Worm (Caenorhabditis elegans) whole organism, mixed stage, embryonic: ENCODE data around the gene C34C12.12.
A peak's percentile ranks its signal among the peaks of the same experiment; 100 is the strongest.

Source experiments
- M03D4.4 ChIP-seq: sonication (generic microtip); optimal IDR thresholded peaks from 2 replicates; lab custom pipeline; 2017; ENCODE audit warnings: mild to moderate bottlenecking, missing genetic modification characterization, missing compliant biosample characterization
- bed-3 ChIP-seq: fragments of 200-800 bp; sonication (Bioruptor generic); optimal IDR thresholded peaks from 3 replicates; lab custom pipeline; 2018; ENCODE audit warnings: mild to moderate bottlenecking, missing genetic modification characterization, moderate library complexity, missing compliant biosample characterization
- ceh-39 ChIP-seq: fragments of 150-350 bp; optimal IDR thresholded peaks from 2 replicates; lab custom pipeline; 2014; ENCODE audit warnings: missing biosample characterization, missing genetic modification characterization
- ceh-43 ChIP-seq: fragments of 200-800 bp; sonication (Bioruptor generic); optimal IDR thresholded peaks from 2 replicates; lab custom pipeline; 2018; ENCODE audit warnings: mild to moderate bottlenecking, missing genetic modification characterization, moderate library complexity, missing compliant biosample characterization
- ceh-83 ChIP-seq: fragments of 200-800 bp; sonication (Bioruptor generic); optimal IDR thresholded peaks from 2 replicates; lab custom pipeline; 2018; ENCODE audit warnings: mild to moderate bottlenecking, missing genetic modification characterization, missing compliant biosample characterization
- ces-1 ChIP-seq: fragments of 150-350 bp; optimal IDR thresholded peaks from 2 replicates; lab custom pipeline; 2014; ENCODE audit warnings: missing biosample characterization, missing genetic modification reagents, missing genetic modification characterization
- cnd-1 ChIP-seq: fragments of 200-800 bp; sonication (Bioruptor generic); optimal IDR thresholded peaks from 2 replicates; lab custom pipeline; 2018; ENCODE audit warnings: mild to moderate bottlenecking, missing genetic modification characterization, missing compliant biosample characterization
- drap-1 ChIP-seq: fragments of 200-800 bp; sonication (Bioruptor generic); optimal IDR thresholded peaks from 3 replicates; lab custom pipeline; 2018; ENCODE audit warnings: mild to moderate bottlenecking, missing genetic modification characterization, missing compliant biosample characterization
- elt-1 ChIP-seq: sonication (generic microtip); optimal IDR thresholded peaks from 2 replicates; lab custom pipeline; 2017; ENCODE audit warnings: missing genetic modification characterization, mild to moderate bottlenecking, missing compliant biosample characterization, antibody characterized with exemption, moderate library complexity, borderline replicate concordance; ENCODE audit not compliant: insufficient read depth
- elt-3 ChIP-seq: fragments of 150-350 bp; optimal IDR thresholded peaks from 2 replicates; lab custom pipeline; 2014; ENCODE audit warnings: missing biosample characterization, missing genetic modification characterization
- hlh-1 ChIP-seq: fragments of 150-350 bp; optimal IDR thresholded peaks from 2 replicates; lab custom pipeline; 2014; ENCODE audit warnings: missing biosample characterization, missing genetic modification reagents, missing genetic modification characterization
- lin-13 ChIP-seq: fragments of 150-350 bp; optimal IDR thresholded peaks from 2 replicates; lab custom pipeline; 2014; ENCODE audit warnings: missing biosample characterization, missing genetic modification characterization
- lin-32 ChIP-seq: fragments of 200-800 bp; sonication (Bioruptor generic); optimal IDR thresholded peaks from 2 replicates; lab custom pipeline; 2018; ENCODE audit warnings: mild to moderate bottlenecking, missing genetic modification characterization, missing compliant biosample characterization
- lsy-2 ChIP-seq: fragments of 150-350 bp; optimal IDR thresholded peaks from 2 replicates; lab custom pipeline; 2014; ENCODE audit warnings: missing biosample characterization, missing genetic modification characterization
- mab-5 ChIP-seq: fragments of 150-350 bp; optimal IDR thresholded peaks from 2 replicates; lab custom pipeline; 2014; ENCODE audit warnings: missing biosample characterization, missing genetic modification characterization
- mep-1 ChIP-seq: fragments of 150-350 bp; optimal IDR thresholded peaks from 2 replicates; lab custom pipeline; 2017; ENCODE audit warnings: missing biosample characterization, missing genetic modification reagents, missing genetic modification characterization, inconsistent platforms
- mls-2 ChIP-seq: sonication (generic microtip); optimal IDR thresholded peaks from 2 replicates; lab custom pipeline; 2016; ENCODE audit warnings: mild to moderate bottlenecking, missing genetic modification characterization, moderate library complexity, missing compliant biosample characterization
- nhr-12 ChIP-seq: fragments of 150-350 bp; optimal IDR thresholded peaks from 2 replicates; lab custom pipeline; 2014; ENCODE audit warnings: missing biosample characterization, missing genetic modification characterization
- nhr-2 ChIP-seq: fragments of 150-350 bp; optimal IDR thresholded peaks from 2 replicates; lab custom pipeline; 2014; ENCODE audit warnings: missing biosample characterization, missing genetic modification characterization
- nhr-237 ChIP-seq: fragments of 150-350 bp; optimal IDR thresholded peaks from 2 replicates; lab custom pipeline; 2014; ENCODE audit warnings: missing biosample characterization, missing genetic modification characterization
- nhr-28 ChIP-seq: fragments of 150-350 bp; optimal IDR thresholded peaks from 2 replicates; lab custom pipeline; 2014; ENCODE audit warnings: missing biosample characterization, missing genetic modification characterization
- pha-4 ChIP-seq: fragments of 150-350 bp; optimal IDR thresholded peaks from 2 replicates; lab custom pipeline; 2018; ENCODE audit warnings: missing biosample characterization, missing genetic modification reagents, missing genetic modification characterization
- sem-2 ChIP-seq: fragments of 200-800 bp; sonication (Bioruptor generic); optimal IDR thresholded peaks from 2 replicates; lab custom pipeline; 2018; ENCODE audit warnings: mild to moderate bottlenecking, missing genetic modification characterization, missing compliant biosample characterization
- snpc-4 ChIP-seq: fragments of 150-350 bp; optimal IDR thresholded peaks from 2 replicates; lab custom pipeline; 2014; ENCODE audit warnings: missing biosample characterization, missing genetic modification characterization
- sptf-1 ChIP-seq: sonication (generic microtip); optimal IDR thresholded peaks from 2 replicates; lab custom pipeline; 2017; ENCODE audit warnings: mild to moderate bottlenecking, missing genetic modification characterization, moderate library complexity, missing compliant biosample characterization
- tbx-8 ChIP-seq: fragments of 200-800 bp; sonication (Bioruptor generic); optimal IDR thresholded peaks from 2 replicates; lab custom pipeline; 2018; ENCODE audit warnings: mild to moderate bottlenecking, missing genetic modification characterization, moderate library complexity, missing compliant biosample characterization
- unc-120 ChIP-seq: sonication (generic microtip); optimal IDR thresholded peaks from 2 replicates; lab custom pipeline; 2017; ENCODE audit warnings: missing genetic modification characterization, missing compliant biosample characterization; ENCODE audit not compliant: poor library complexity, severe bottlenecking
- unc-62 ChIP-seq: fragments of 150-350 bp; optimal IDR thresholded peaks from 2 replicates; lab custom pipeline; 2014; ENCODE audit warnings: missing biosample characterization, missing genetic modification reagents, missing genetic modification characterization
- zip-8 ChIP-seq: fragments of 150-350 bp; optimal IDR thresholded peaks from 2 replicates; lab custom pipeline; 2014; ENCODE audit warnings: missing biosample characterization, missing genetic modification characterization
- ztf-11 ChIP-seq: fragments of 150-350 bp; optimal IDR thresholded peaks from 2 replicates; lab custom pipeline; 2014; ENCODE audit warnings: missing biosample characterization, missing genetic modification characterization

Gene C34C12.12

ce11 chrIII:3476245-3476644 is 23.3 kb downstream of the C34C12.12 start:
- TF ChIP-seq cnd-1 (tag; lab: Kevin White, UChicago) (peak; percentile 22), ztf-11 (tag; lab: Kevin White, UChicago) (no peak), ces-1 (GFP tag; lab: Kevin White, UChicago) (peak; percentile 31), lin-13 (tag; lab: Kevin White, UChicago) (no peak), lin-32 (GFP tag; lab: Kevin White, UChicago) (peak; percentile 35), sptf-1 (tag; lab: Kevin White, UChicago) (peak; percentile 66), mep-1 (tag; lab: Kevin White, UChicago) (no peak), bed-3 (GFP tag; lab: Kevin White, UChicago) (peak; percentile 61), ceh-83 (GFP tag; lab: Kevin White, UChicago) (no peak), zip-8 (tag; lab: Kevin White, UChicago) (no peak), sem-2 (peak; percentile 10), tbx-8 (GFP tag; lab: Kevin White, UChicago) (peak; percentile 73), unc-62 (GFP tag; lab: Kevin White, UChicago) (no peak), mls-2 (tag; lab: Kevin White, UChicago) (peak; percentile 29)

- TF ChIP-seq nhr-28 (tag; lab: Kevin White, UChicago) (no peak), ceh-43 (no peak), lsy-2 (tag; lab: Kevin White, UChicago) (no peak), zip-8 (tag; lab: Kevin White, UChicago) (no peak), nhr-12 (no peak), unc-120 (tag; lab: Kevin White, UChicago) (no peak), bed-3 (GFP tag; lab: Kevin White, UChicago) (no peak), ceh-83 (GFP tag; lab: Kevin White, UChicago) (no peak), sem-2 (no peak), snpc-4 (tag; lab: Kevin White, UChicago) (no peak)
These were observed 24.4 kb downstream of the C34C12.12 start for ce11 chrIII:3477375-3477774.

- TF ChIP-seq elt-1 (tag; lab: Kevin White, UChicago) (peak; percentile 89), ztf-11 (tag; lab: Kevin White, UChicago) (no peak), unc-62 (GFP tag; lab: Kevin White, UChicago) (no peak)
These were observed 25.9 kb downstream of the C34C12.12 start for ce11 chrIII:3478795-3479398.

DNA sequence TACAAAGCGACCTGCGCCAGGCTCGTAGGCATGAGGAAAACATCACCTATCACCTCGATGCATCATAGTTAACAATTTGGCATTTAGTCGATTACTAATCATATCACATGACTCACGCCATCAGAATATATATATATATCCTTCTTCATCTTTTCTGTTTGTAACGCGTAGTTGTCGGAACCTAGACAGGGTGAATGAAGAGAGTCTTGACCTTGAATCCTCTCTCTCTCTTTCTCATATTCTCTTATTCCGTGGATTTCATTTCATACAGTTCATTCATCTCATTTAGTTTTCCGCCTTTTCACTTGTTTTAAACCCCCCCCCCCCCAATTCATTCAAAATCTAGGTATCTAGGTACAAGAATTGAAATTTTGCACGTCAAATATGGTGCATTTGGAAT is 27.2 kb downstream of the C34C12.12 start:
- peak; percentile 9 for TF ChIP-seq tbx-8 (GFP tag; lab: Kevin White, UChicago)
- TF ChIP-seq snpc-4 (tag; lab: Kevin White, UChicago) = no peak

- TF ChIP-seq pha-4 (tag; lab: Kevin White, UChicago) (no peak), lin-13 (tag; lab: Kevin White, UChicago) (no peak), tbx-8 (GFP tag; lab: Kevin White, UChicago) (no peak), snpc-4 (tag; lab: Kevin White, UChicago) (no peak), elt-1 (tag; lab: Kevin White, UChicago) (no peak), nhr-2 (tag; lab: Kevin White, UChicago) (no peak)
These were observed 28.0 kb downstream of the C34C12.12 start for ce11 chrIII:3480950-3481349.

DNA sequence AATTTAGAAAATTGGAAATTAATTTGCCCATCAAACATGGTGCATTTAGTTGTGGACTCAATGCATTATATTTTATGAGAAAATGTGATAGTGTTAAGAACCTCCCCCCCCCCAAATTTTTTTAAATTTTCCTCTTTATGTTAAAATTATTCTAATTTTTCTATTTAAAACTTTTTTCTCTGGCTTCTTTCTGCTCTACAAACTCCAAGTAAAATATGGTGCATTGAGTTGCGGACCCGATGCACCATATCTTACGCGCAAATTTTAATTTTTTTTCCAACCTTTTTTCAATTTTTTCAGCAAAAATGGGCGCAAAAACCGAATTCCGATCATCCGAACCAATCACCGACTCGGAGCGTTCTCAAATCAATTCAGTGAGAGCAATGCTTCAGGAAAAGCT is 29.3 kb downstream of the C34C12.12 start, which contains the start of gene C34C12.6:
Gene C34C12.6, plus strand, starts transcription at position 301 of the 400 bp plus-strand sequence.
- no peak for TF ChIP-seq mep-1 (tag; lab: Kevin White, UChicago)
- no peak for TF ChIP-seq nhr-2 (tag; lab: Kevin White, UChicago)
- no peak for TF ChIP-seq elt-1 (tag; lab: Kevin White, UChicago)
- no peak for TF ChIP-seq drap-1
- TF ChIP-seq pha-4 (tag; lab: Kevin White, UChicago) = no peak
- no peak for TF ChIP-seq M03D4.4 (tag; lab: Kevin White, UChicago)
- TF ChIP-seq, all 35 proteins: peak for 0

ce11 chrIII:3484995-3485394 is 32.0 kb downstream of the C34C12.12 start:
- TF ChIP-seq hlh-1 (tag; lab: Kevin White, UChicago) = no peak
- no peak for TF ChIP-seq ceh-43
- no peak for TF ChIP-seq mls-2 (tag; lab: Kevin White, UChicago)
- TF ChIP-seq ceh-39 (tag; lab: Kevin White, UChicago) = no peak
- no peak for TF ChIP-seq sptf-1 (tag; lab: Kevin White, UChicago)
- no peak for TF ChIP-seq mab-5 (tag; lab: Kevin White, UChicago)
- no peak for TF ChIP-seq ces-1 (GFP tag; lab: Kevin White, UChicago)
- no peak for TF ChIP-seq elt-3
- no peak for TF ChIP-seq nhr-237 (tag; lab: Kevin White, UChicago)
- no peak for TF ChIP-seq drap-1
- no peak for TF ChIP-seq sem-2
